Worm (Caenorhabditis elegans) whole organism, midembryonic: ENCODE measurements around the gene nhr-183.

Experiments used
- T22C8.4 ChIP-seq: fragments of 200-800 bp; sonication (Bioruptor generic); IDR thresholded peaks from 2 replicates; pipeline ENCODE4 v1.3.6; 2022; ENCODE audit warnings: missing genetic modification characterization, missing compliant biosample characterization
- cog-1 ChIP-seq: sonication (generic microtip); optimal IDR thresholded peaks from 2 replicates; lab custom pipeline; 2016; ENCODE audit warnings: missing genetic modification characterization, missing compliant biosample characterization
- ref-1 ChIP-seq: fragments of 200-800 bp; sonication (Bioruptor generic); conservative IDR thresholded peaks from 2 replicates; pipeline ENCODE4 v1.3.6; 2022; ENCODE audit warnings: missing genetic modification reagents, missing genetic modification characterization, missing compliant biosample characterization
- tab-1 ChIP-seq: fragments of 200-800 bp; sonication (Bioruptor generic); IDR thresholded peaks from 2 replicates; pipeline ENCODE4 v1.3.6; 2022; ENCODE audit warnings: missing genetic modification characterization, missing compliant biosample characterization
- ztf-29 ChIP-seq: fragments of 200-800 bp; sonication (Bioruptor generic); IDR thresholded peaks from 2 replicates; pipeline ENCODE4 v1.3.6; 2022; ENCODE audit warnings: missing genetic modification reagents, missing genetic modification characterization, missing compliant biosample characterization

DNA sequence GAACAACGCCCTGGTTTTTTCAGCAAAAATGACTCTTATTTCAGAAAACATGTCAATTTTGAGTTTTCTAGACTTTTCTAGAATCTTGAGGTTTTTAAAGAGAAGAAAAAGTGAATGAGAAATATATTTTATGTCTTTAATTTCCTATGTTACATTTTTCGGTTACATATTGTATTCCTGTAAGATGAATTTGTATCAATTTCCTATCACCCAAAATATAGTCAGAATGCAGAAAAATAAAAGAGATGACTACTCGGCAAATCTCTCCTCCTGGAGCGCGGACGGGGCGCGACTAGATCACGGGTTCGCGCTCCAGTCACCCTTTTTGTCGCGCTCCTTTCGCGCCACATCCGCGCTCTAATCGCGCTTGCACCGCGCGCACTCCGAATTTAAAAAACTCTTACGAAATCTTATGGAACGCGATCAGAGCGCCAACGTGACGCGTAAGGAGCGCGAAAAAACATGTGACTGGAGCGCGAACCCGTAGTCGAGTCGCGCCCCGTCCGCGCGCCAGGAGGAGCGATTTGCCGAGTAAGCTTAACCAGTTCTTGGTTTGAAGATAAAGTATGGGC, 9.8 kb downstream of the nhr-183 start, which contains the start of gene str-253:
- TF ChIP-seq ref-1 (GFP tag; lab: Robert Waterston, UW) = no peak
- no peak for TF ChIP-seq ztf-29
- TF ChIP-seq T22C8.4 (GFP tag; lab: Robert Waterston, UW) = no peak
- no peak for TF ChIP-seq cog-1
- TF ChIP-seq tab-1 = no peak
